Worm (Caenorhabditis elegans): ENCODE measurements around the gene ubh-4.

ubh-4 gene

DNA sequence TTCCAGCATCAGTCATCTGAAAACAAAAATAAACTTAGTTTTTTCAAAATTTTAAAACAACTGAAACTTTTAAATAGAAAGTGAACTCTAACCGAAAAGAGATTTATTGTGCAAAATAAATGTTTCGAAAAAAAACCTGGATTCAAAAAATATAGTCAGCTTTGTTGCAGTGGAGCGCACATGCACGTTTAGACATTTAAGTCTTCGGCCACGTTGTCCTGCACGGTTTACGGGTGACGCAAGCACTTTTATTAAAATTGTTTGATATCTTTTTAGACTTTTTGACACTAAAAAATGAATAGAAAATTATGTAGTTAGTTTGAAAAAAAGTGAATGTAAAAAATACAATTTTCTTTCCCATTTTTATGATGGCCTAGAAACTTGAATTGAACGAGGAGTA lies at the start of gene ubh-4, which contains the start of gene algn-6:
ubh-4 (minus strand) TSS at position 182 of the 400 bp plus-strand sequence.
algn-6 (plus strand) TSS at position 387 of the 400 bp plus-strand sequence.
- no peak for TF ChIP-seq him-1 (tag; optimal IDR thresholded peaks at IDR 0.05)
- no peak for TF ChIP-seq dao-5 (tag; optimal IDR thresholded peaks at IDR 0.05)
- peak; percentile 77 for TF ChIP-seq W03F9.2 (tag; optimal IDR thresholded peaks at IDR 0.05)

DNA sequence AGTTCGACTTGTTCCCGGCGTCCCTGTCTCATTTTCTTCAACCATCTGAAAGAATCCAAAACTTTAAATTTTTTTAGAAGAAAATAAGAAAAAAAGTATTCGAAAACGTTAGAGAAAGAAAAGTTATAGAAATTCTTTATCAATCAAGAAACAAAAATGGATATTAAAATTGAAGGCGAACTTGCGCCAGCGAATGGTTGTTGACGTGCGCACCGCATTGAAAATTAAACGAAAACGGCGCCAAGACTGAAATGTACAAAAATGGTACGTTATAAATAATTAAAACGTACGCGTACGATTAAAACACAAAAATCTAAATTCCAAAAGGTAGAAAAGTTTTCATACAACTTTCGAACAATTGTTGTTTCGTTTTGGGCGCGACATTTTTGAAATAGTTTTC lies 47.4 kb upstream of the ubh-4 start, which contains the start of gene K02C4.3:
K02C4.3 (minus strand) TSS at position 51 of the 400 bp plus-strand sequence.
- TF ChIP-seq W03F9.2 (tag; optimal IDR thresholded peaks at IDR 0.05) (peak; percentile 72), him-1 (tag; optimal IDR thresholded peaks at IDR 0.05) (no peak)

DNA sequence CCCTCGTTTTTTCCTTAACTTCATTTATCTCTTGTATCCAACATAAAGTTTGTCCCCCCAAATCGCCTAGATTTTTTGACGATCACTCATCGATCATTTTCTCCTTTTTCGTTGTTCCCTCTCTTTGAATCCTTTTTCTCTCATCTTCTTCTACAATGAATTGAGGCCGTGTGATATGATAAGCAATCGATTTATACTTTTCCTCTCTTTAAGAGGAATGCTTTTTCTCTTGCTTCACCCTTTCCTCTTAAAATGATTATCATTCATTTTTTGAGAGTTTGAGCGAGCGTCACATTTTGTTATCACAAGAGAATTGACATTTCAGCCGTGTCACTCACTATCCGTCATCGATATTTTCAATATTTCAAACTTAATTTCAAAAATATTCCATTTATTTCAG lies 38.6 kb upstream of the ubh-4 start, which contains the start of gene K02C4.5:
K02C4.5 (plus strand) TSS at position 395 of the 400 bp plus-strand sequence.
- TF ChIP-seq W03F9.2 (tag; optimal IDR thresholded peaks at IDR 0.05) (no peak), dao-5 (tag; optimal IDR thresholded peaks at IDR 0.05) (no peak), him-1 (tag; optimal IDR thresholded peaks at IDR 0.05) (no peak)

DNA sequence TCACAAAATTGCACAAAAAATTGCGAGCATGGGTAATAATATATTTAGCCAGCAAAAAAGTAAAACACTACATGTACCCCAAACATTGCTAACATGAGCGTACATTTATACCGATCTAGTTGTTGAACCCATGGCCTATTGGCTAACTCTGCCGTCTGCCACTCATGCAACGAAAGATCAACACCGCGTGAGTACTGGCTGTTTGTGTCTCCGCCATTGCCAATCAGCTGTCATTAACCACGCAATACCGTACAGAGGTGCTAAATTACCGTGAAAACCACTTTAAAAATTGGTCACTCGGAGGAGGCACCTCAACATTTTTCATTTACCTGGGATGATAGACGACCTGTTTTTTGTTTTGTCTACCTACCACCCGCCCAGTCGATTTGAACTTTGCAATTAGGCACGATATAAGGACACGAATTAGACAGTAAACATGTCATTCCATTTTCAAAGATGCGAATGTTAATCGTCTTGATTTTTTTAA lies 36.0 kb upstream of the ubh-4 start, which contains the start of gene K02C4.2:
K02C4.2 (plus strand) TSS at position 437 of the 487 bp plus-strand sequence.
- TF ChIP-seq W03F9.2 (tag; optimal IDR thresholded peaks at IDR 0.05) (peak; percentile 46), him-1 (tag; optimal IDR thresholded peaks at IDR 0.05) (peak; percentile 13), dao-5 (tag; optimal IDR thresholded peaks at IDR 0.05) (peak; percentile 83)

DNA sequence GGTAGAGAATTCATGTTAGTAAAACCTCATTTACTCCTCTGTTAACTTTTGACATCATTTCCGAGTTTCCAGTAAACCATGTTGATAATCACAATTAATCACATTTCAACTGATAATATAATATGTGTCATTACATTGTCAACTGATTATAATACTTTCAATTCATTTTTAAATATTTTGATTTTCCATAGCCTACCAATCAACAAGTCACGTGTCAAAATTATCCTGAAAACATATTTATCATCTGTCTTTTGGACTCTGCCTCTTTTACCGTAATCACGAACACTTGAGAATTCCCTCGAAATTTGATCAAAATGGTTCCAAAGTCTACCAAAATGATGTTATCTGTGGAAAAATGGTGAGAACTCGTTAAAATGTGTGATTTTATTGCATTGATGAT lies 34.7 kb upstream of the ubh-4 start:
- no peak for TF ChIP-seq him-1 (tag; optimal IDR thresholded peaks at IDR 0.05)

DNA sequence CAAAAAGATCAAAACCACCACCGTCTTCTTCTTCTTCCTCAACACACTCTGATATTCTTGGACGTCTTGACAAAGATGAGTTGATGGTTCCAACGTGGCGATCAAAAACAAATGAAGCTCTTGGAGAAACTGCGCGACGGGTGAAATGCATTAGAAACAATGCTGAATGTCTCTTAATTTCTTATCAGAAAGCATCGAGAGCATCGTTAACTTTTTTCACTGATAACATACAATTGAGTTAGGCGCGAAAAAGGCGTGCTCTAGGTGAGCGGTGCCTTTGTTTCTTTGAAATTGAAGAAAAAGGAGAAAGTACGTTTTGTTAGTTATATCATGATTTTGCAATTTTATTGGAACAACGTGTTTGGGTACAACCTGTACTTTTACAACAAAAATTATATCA lies 33.8 kb upstream of the ubh-4 start, which contains the start of gene gpcp-2:
gpcp-2 (minus strand) TSS at position 153 of the 400 bp plus-strand sequence.
- TF ChIP-seq W03F9.2 (tag; optimal IDR thresholded peaks at IDR 0.05) (no peak), dao-5 (tag; optimal IDR thresholded peaks at IDR 0.05) (no peak), him-1 (tag; optimal IDR thresholded peaks at IDR 0.05) (no peak)

DNA sequence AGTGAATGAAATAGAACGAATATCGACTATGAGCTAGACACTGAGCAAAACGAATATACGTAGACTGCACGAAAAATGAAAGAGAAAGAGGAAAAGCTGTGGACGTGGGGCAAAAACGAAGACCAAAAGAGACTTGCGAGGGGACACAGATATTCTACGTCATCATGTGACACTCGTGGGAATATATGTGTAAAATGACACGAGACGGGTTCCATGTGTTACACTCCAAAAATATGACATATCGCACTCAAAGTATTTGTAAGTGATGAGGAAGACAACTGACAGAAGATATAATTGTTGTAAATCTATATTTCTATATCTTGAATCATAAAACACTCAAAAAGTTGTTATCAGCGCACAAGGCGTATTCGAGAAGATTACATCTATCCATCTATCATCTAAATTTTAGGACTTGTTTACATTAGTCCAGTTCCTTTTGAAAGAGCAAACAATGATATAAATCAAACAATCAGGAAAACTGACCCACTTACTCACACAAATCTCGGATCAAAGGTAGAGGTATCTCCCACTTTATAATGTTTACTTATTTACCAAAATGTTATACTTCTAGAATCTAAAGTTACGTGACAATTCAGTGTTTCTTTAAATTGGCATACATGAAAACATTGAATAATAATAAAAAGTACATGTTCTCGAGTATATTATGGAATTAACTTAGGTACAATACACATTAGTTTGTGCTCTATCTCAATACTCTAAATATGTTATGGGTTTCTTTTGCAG lies 32.6 kb upstream of the ubh-4 start:
- TF ChIP-seq dao-5 (tag; optimal IDR thresholded peaks at IDR 0.05) (no peak), him-1 (tag; optimal IDR thresholded peaks at IDR 0.05) (peak; percentile 31)

DNA sequence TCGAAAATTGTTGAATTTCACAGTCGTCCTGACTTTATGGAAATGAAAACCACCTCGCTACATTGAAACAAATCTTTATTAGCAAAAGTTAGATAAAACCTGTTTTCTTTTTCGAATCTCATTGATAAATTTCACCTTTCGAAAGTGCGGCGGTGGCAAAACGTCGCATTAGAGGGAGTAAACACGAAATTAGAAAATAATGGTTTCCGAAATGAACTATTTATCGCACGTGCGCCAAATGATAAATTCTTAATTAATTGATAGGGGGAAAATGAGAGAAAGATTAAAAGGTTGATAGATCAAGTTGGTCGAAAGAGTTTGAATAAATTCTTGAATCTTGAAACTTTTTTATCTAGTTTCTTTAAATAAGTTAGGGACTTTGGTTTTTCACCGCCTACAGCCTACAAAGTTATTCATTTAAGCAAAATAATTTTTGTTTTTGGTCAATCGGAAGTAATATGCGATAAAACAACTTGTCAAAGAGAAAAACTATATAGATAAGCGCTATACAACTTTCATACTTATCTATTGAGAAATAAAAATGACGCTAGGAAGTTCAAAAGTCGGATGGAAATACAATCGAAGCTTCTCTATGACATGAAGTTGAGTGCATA lies 31.7 kb upstream of the ubh-4 start:
- TF ChIP-seq him-1 (tag; optimal IDR thresholded peaks at IDR 0.05): no peak
- no peak for TF ChIP-seq W03F9.2 (tag; optimal IDR thresholded peaks at IDR 0.05)
- TF ChIP-seq dao-5 (tag; optimal IDR thresholded peaks at IDR 0.05): no peak

DNA sequence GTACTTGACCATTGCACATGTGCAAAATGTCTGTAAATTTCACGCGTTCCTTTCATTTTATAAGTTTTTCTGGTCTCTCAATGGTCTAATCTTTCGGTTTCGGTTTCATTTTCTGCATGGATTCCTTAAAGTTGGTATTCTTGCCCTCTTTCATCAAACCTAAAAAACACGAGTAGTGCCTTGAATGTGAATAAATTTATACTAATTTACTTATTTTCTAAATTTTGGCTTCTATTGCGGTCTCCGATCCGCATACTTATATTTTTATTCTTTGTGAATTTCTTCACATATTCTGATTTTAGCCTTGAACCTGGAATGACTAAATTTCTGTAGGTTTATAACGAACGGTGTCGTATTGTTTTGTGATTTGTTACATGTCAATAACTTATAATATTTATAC lies 26.6 kb upstream of the ubh-4 start, which contains the start of gene pdha-1:
pdha-1 (plus strand) TSS at position 301 of the 400 bp plus-strand sequence.
- TF ChIP-seq him-1 (tag; optimal IDR thresholded peaks at IDR 0.05): no peak

DNA sequence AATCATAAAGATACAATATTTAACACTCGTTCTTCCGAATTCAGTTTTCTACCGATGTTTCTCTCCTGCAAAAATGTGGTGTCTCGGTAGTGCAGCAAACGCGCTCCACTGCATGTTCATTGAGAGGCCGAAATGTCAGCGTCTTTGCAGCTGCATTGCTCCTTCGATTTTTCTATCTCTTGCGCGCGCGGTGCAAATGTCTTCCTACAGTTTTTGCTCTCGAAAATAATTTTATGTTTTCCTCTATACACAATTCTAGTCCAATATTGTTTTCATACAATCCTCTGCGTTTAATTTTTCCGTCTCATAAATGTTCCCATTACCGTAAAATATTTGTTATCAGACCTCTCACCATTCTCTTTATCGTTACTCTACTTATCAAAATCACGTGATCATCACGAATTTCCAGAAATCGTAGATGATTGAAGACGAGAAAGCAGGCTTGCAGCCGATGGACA lies 23.0 kb upstream of the ubh-4 start, which contains the start of gene ufd-2:
ufd-2 (plus strand) TSS at position 408 of the 458 bp plus-strand sequence.
- TF ChIP-seq dao-5 (tag; optimal IDR thresholded peaks at IDR 0.05): no peak
- peak; percentile 66 for TF ChIP-seq W03F9.2 (tag; optimal IDR thresholded peaks at IDR 0.05)
- TF ChIP-seq him-1 (tag; optimal IDR thresholded peaks at IDR 0.05): no peak

DNA sequence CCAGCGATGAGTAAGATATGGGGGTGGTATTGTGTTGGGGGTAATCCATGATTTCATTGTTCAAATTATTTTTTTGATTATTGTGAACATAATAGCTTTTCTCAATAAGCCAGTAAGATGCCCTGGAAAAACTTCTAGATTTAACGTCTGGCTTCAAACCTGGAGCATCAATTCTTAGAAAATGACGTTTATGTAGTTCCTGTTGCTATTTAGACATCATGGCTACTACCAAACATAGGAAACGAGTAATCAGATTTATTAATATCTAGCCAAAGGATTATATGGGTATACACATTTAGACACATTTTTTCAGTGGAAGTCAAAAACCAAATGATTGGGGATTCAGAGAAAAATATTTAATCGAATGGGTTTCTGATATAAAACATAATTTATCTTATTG lies 20.1 kb upstream of the ubh-4 start:
- TF ChIP-seq him-1 (tag; optimal IDR thresholded peaks at IDR 0.05): no peak
- no peak for TF ChIP-seq dao-5 (tag; optimal IDR thresholded peaks at IDR 0.05)
- TF ChIP-seq W03F9.2 (tag; optimal IDR thresholded peaks at IDR 0.05): no peak

DNA sequence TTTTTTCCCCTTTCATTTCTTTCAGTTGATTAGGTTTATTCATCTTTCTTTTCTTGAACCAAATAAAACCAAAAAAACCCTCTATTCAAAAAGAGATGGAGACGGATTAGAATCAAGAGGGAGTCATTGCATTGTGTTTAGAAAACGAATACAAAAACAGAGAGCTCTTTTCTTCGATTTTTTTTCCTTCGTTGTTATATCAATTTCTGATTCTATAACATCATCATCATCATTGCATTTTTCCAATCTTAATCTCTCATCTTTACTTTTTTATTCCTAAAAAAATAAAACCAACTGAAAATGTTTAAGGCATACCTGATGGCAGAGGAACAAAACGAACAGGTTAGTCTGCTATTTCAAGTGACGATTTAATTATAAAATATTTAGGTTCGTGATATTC lies 19.4 kb upstream of the ubh-4 start, which contains the start of gene T05H10.8:
T05H10.8 (plus strand) TSS at position 301 of the 400 bp plus-strand sequence.
- TF ChIP-seq dao-5 (tag; optimal IDR thresholded peaks at IDR 0.05): no peak
- TF ChIP-seq W03F9.2 (tag; optimal IDR thresholded peaks at IDR 0.05): no peak
- no peak for TF ChIP-seq him-1 (tag; optimal IDR thresholded peaks at IDR 0.05)

DNA sequence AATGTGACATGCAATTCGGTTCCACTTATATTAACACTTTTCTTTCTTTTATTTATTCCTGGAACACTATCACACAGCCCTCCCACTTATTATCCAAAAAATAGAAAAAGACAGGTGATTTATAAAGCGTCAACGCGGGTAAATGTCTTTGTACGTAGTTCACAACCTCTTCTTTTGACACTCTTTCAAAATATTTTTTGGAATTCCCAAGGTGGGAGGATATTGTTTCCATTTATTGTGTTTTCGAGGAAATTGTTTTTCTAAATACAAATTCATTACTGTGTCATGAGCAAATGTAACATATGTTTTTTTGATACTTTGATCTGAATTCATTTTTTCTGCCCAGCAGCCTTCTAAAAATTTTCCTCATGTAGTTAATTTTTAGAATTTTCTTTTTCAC lies 18.5 kb upstream of the ubh-4 start:
- TF ChIP-seq W03F9.2 (tag; optimal IDR thresholded peaks at IDR 0.05) (no peak), dao-5 (tag; optimal IDR thresholded peaks at IDR 0.05) (no peak), him-1 (tag; optimal IDR thresholded peaks at IDR 0.05) (no peak)

DNA sequence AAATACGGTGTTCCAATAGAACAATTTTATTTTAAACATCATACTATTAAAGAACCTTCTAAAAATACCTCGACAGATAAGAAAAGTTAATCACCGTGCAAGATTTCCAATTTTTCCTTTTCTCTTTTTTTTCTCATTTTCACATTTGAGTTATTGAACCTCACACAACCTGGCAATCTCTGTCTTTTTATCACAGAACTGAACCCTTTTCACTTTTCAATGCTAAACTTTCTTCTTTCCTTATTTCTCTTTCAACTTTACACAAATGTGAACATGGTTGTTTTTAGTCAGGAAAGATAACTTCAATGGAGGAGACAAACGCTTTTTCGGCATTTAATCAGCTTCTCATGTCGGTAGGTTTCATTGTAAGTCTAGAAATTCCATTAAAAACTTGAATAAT lies 13.5 kb upstream of the ubh-4 start, which contains the start of gene T05H10.4:
T05H10.4 (plus strand) TSS at position 301 of the 400 bp plus-strand sequence.
- TF ChIP-seq W03F9.2 (tag; optimal IDR thresholded peaks at IDR 0.05): no peak
- no peak for TF ChIP-seq dao-5 (tag; optimal IDR thresholded peaks at IDR 0.05)
- TF ChIP-seq him-1 (tag; optimal IDR thresholded peaks at IDR 0.05): no peak

All from whole organism, L4/young adult.